Fruit fly (Drosophila melanogaster) whole organism, embryonic: ENCODE data around the gene dlp.

Experiments
- CG11456 ChIP-seq: fragments of 200-800 bp; sonication (Bioruptor generic); IDR thresholded peaks from 3 replicates; pipeline ENCODE4 v1.3.6; 2022; ENCODE audit warnings: missing biosample characterization, missing genetic modification characterization
- CG12104 ChIP-seq: fragments of 200-800 bp; sonication (Bioruptor generic); optimal IDR thresholded peaks from 3 replicates; lab custom pipeline; 2016; ENCODE audit warnings: missing biosample characterization, missing genetic modification characterization
- CG12155 ChIP-seq: fragments of 200-800 bp; sonication (Bioruptor generic); optimal IDR thresholded peaks from 3 replicates; lab custom pipeline; 2016; ENCODE audit warnings: missing biosample characterization, missing genetic modification characterization
- CG12236 ChIP-seq: fragments of 200-800 bp; sonication (Bioruptor generic); optimal IDR thresholded peaks from 2 replicates; lab custom pipeline; 2016; ENCODE audit warnings: missing biosample characterization, missing genetic modification characterization
- CG13123 ChIP-seq: fragments of 200-800 bp; sonication (Bioruptor generic); optimal IDR thresholded peaks from 2 replicates; lab custom pipeline; 2016; ENCODE audit warnings: missing biosample characterization, missing genetic modification characterization
- CG14667 ChIP-seq: fragments of 200-800 bp; sonication (Bioruptor generic); IDR thresholded peaks from 2 replicates; pipeline ENCODE4 v1.3.6; 2022; ENCODE audit warnings: missing biosample characterization, missing genetic modification characterization
- CG15269 ChIP-seq: fragments of 200-800 bp; sonication (Bioruptor generic); optimal IDR thresholded peaks from 2 replicates; lab custom pipeline; 2018; ENCODE audit warnings: missing biosample characterization, mild to moderate bottlenecking, missing genetic modification characterization, moderate library complexity
- CG1529 ChIP-seq: fragments of 200-800 bp; sonication (Bioruptor generic); optimal IDR thresholded peaks from 3 replicates; lab custom pipeline; 2018; ENCODE audit warnings: missing biosample characterization, missing genetic modification characterization
- CG17186 ChIP-seq: fragments of 200-800 bp; sonication (Bioruptor generic); optimal IDR thresholded peaks from 3 replicates; lab custom pipeline; 2017; ENCODE audit warnings: missing biosample characterization, missing genetic modification reagents, missing genetic modification characterization
- CG17328 ChIP-seq: fragments of 200-800 bp; sonication (Bioruptor generic); IDR thresholded peaks from 2 replicates; pipeline ENCODE4 v1.3.6; 2022; ENCODE audit warnings: missing biosample characterization, missing genetic modification characterization
- CG30020 ChIP-seq: fragments of 200-800 bp; optimal IDR thresholded peaks from 2 replicates; lab custom pipeline; 2019; ENCODE audit warnings: missing biosample characterization, mild to moderate bottlenecking, missing genetic modification characterization, moderate library complexity
- CG31365 ChIP-seq: fragments of 200-800 bp; sonication (Bioruptor generic); optimal IDR thresholded peaks from 2 replicates; lab custom pipeline; 2018; ENCODE audit warnings: missing biosample characterization, mild to moderate bottlenecking, missing genetic modification characterization
- CG31388 ChIP-seq: fragments of 200-800 bp; sonication (Bioruptor generic); optimal IDR thresholded peaks from 2 replicates; lab custom pipeline; 2016; ENCODE audit warnings: missing biosample characterization, missing genetic modification characterization
- CG34224 ChIP-seq: fragments of 200-800 bp; sonication (Bioruptor generic); IDR thresholded peaks from 3 replicates; pipeline ENCODE4 v1.3.6; 2022; ENCODE audit warnings: missing biosample characterization, missing genetic modification characterization; ENCODE audit not compliant: partially characterized antibody
- CG3995 ChIP-seq: fragments of 200-800 bp; sonication (Bioruptor generic); optimal IDR thresholded peaks from 3 replicates; lab custom pipeline; 2016; ENCODE audit warnings: missing biosample characterization, missing genetic modification characterization
- CG42726 ChIP-seq: fragments of 200-800 bp; sonication (Bioruptor generic); IDR thresholded peaks from 2 replicates; pipeline ENCODE4 v1.3.6; 2022; ENCODE audit warnings: missing biosample characterization, missing genetic modification characterization; ENCODE audit not compliant: partially characterized antibody
- CG4617 ChIP-seq: fragments of 200-800 bp; sonication (Bioruptor generic); optimal IDR thresholded peaks from 3 replicates; lab custom pipeline; 2016; ENCODE audit warnings: missing biosample characterization, missing genetic modification characterization, borderline replicate concordance
- CG4854 ChIP-seq: fragments of 200-800 bp; sonication (Bioruptor generic); optimal IDR thresholded peaks from 2 replicates; lab custom pipeline; 2016; ENCODE audit warnings: missing biosample characterization, missing genetic modification characterization, inconsistent platforms
- CG6272 ChIP-seq: fragments of 200-800 bp; sonication (Bioruptor generic); IDR thresholded peaks from 2 replicates; pipeline ENCODE4 v1.3.6; 2022; ENCODE audit warnings: missing biosample characterization, missing genetic modification characterization
- CG9609 ChIP-seq: fragments of 200-800 bp; sonication (Bioruptor generic); optimal IDR thresholded peaks from 3 replicates; lab custom pipeline; 2016; ENCODE audit warnings: missing biosample characterization, missing genetic modification characterization
- Dll ChIP-seq: fragments of 200-800 bp; sonication (Bioruptor generic); IDR thresholded peaks from 4 replicates; pipeline ENCODE4 v1.3.6; 2022; ENCODE audit warnings: missing biosample characterization, missing genetic modification characterization; ENCODE audit not compliant: partially characterized antibody
- Doc2 ChIP-seq: fragments of 200-800 bp; sonication (Bioruptor generic); IDR thresholded peaks from 2 replicates; pipeline ENCODE4 v1.3.6; 2022; ENCODE audit warnings: missing biosample characterization, missing genetic modification characterization
- Hr51 ChIP-seq, 2 experiments: fragments of 200-800 bp; sonication (Bioruptor generic); optimal IDR thresholded peaks; 2 replicates in 1 of 2; 3 replicates in 1 of 2; lab custom pipeline; 2016 to 2018; ENCODE audit warnings: missing biosample characterization in 2 of 2, missing genetic modification characterization in 2 of 2, mild to moderate bottlenecking in 1 of 2, moderate library complexity in 1 of 2
- Mad ChIP-seq: fragments of 200-800 bp; sonication (Bioruptor generic); optimal IDR thresholded peaks from 2 replicates; lab custom pipeline; 2016; ENCODE audit warnings: missing biosample characterization, missing genetic modification characterization
- Pdp1 ChIP-seq, 2 experiments: fragments of 200-800 bp; sonication (Bioruptor generic); optimal IDR thresholded peaks; 3 replicates each; lab custom pipeline; 2016; ENCODE audit warnings: missing biosample characterization in 2 of 2, missing genetic modification characterization in 2 of 2, mild to moderate bottlenecking in 1 of 2, moderate library complexity in 1 of 2
- Sin3A ChIP-seq: fragments of >200 bp; optimal IDR thresholded peaks from 2 replicates; lab custom pipeline; 2018
- Six4 ChIP-seq: fragments of 200-800 bp; sonication (Bioruptor generic); optimal IDR thresholded peaks from 2 replicates; lab custom pipeline; 2016; ENCODE audit warnings: missing biosample characterization, missing genetic modification characterization
- Stat92E ChIP-seq, 3 experiments: fragments of >200 bp in 2 of 3; fragments of 200-800 bp in 1 of 3; sonication (Bioruptor generic) in 1 of 3; optimal IDR thresholded peaks; 2 replicates each; lab custom pipeline; 2017 to 2019; ENCODE audit warnings: missing biosample characterization in 3 of 3, missing genetic modification characterization in 3 of 3, mild to moderate bottlenecking in 1 of 3, moderate library complexity in 1 of 3
- Taf1 ChIP-seq: fragments of 200-800 bp; sonication (Bioruptor generic); IDR thresholded peaks from 2 replicates; pipeline ENCODE4 v1.3.6; 2022; ENCODE audit warnings: missing biosample characterization, missing genetic modification characterization
- Trl ChIP-seq, 3 experiments: fragments of >200 bp in 2 of 3; fragments of 200-800 bp in 1 of 3; sonication (Bioruptor generic) in 1 of 3; optimal IDR thresholded peaks; 2 replicates in 1 of 3; 3 replicates in 2 of 3; lab custom pipeline; 2016 to 2017; ENCODE audit warnings: missing biosample characterization in 1 of 3, missing genetic modification characterization in 1 of 3
- ab ChIP-seq: fragments of 200-800 bp; sonication (Bioruptor generic); optimal IDR thresholded peaks from 2 replicates; lab custom pipeline; 2016; ENCODE audit warnings: missing biosample characterization, missing genetic modification characterization
- ase ChIP-seq: fragments of 200-800 bp; sonication (Bioruptor generic); IDR thresholded peaks from 3 replicates; pipeline ENCODE4 v1.3.6; 2022; ENCODE audit warnings: missing biosample characterization, missing genetic modification characterization
- bigmax ChIP-seq: fragments of 200-800 bp; sonication (Bioruptor generic); optimal IDR thresholded peaks from 2 replicates; lab custom pipeline; 2018; ENCODE audit warnings: missing biosample characterization, mild to moderate bottlenecking, missing genetic modification characterization
- cg ChIP-seq: fragments of 200-800 bp; sonication (Bioruptor generic); optimal IDR thresholded peaks from 3 replicates; lab custom pipeline; 2019; ENCODE audit warnings: missing biosample characterization, mild to moderate bottlenecking, missing genetic modification characterization, moderate library complexity
- crol ChIP-seq: fragments of 200-800 bp; sonication (Bioruptor generic); IDR thresholded peaks from 2 replicates; pipeline ENCODE4 v1.3.6; 2022; ENCODE audit warnings: missing biosample characterization, missing genetic modification characterization
- dimm ChIP-seq: fragments of 200-800 bp; sonication (Bioruptor generic); IDR thresholded peaks from 2 replicates; pipeline ENCODE4 v1.3.6; 2022; ENCODE audit warnings: missing biosample characterization, missing genetic modification characterization
- dysf ChIP-seq: fragments of 200-800 bp; sonication (Bioruptor generic); IDR thresholded peaks from 3 replicates; pipeline ENCODE4 v1.3.6; 2022; ENCODE audit warnings: missing biosample characterization, missing genetic modification characterization
- eve ChIP-seq, 2 experiments: fragments of >200 bp; optimal IDR thresholded peaks; 2 replicates each; lab custom pipeline; 2017; ENCODE audit warnings: missing biosample characterization in 2 of 2, missing genetic modification characterization in 2 of 2
- fd3F ChIP-seq: fragments of 200-800 bp; sonication (Bioruptor generic); optimal IDR thresholded peaks from 2 replicates; lab custom pipeline; 2018; ENCODE audit warnings: missing biosample characterization, mild to moderate bottlenecking, missing genetic modification characterization, moderate library complexity
- gce ChIP-seq: fragments of 200-800 bp; sonication (Bioruptor generic); IDR thresholded peaks from 3 replicates; pipeline ENCODE4 v1.3.6; 2022; ENCODE audit warnings: missing biosample characterization, missing genetic modification characterization
- gcm ChIP-seq: fragments of 200-800 bp; sonication (Bioruptor generic); optimal IDR thresholded peaks from 2 replicates; lab custom pipeline; 2019; ENCODE audit warnings: missing biosample characterization, mild to moderate bottlenecking, missing genetic modification characterization, moderate library complexity
- lola ChIP-seq, 3 experiments: fragments of >200 bp in 2 of 3; fragments of 200-800 bp in 1 of 3; sonication (Bioruptor generic) in 1 of 3; optimal IDR thresholded peaks; 2 replicates each; lab custom pipeline; 2017 to 2019; ENCODE audit warnings: missing biosample characterization in 3 of 3, missing genetic modification characterization in 3 of 3, mild to moderate bottlenecking in 1 of 3, moderate library complexity in 1 of 3
- row ChIP-seq: fragments of 200-800 bp; sonication (Bioruptor generic); IDR thresholded peaks from 3 replicates; pipeline ENCODE4 v1.3.6; 2022; ENCODE audit warnings: missing biosample characterization, missing genetic modification characterization
- sqz ChIP-seq: fragments of 200-800 bp; sonication (Bioruptor generic); optimal IDR thresholded peaks from 3 replicates; lab custom pipeline; 2018; ENCODE audit warnings: missing biosample characterization, mild to moderate bottlenecking, missing genetic modification characterization
- stc ChIP-seq: fragments of 200-800 bp; sonication (Bioruptor generic); IDR thresholded peaks from 2 replicates; pipeline ENCODE4 v1.3.6; 2022; ENCODE audit warnings: missing biosample characterization, missing genetic modification characterization
- stwl ChIP-seq: fragments of 200-800 bp; sonication (Bioruptor generic); optimal IDR thresholded peaks from 3 replicates; lab custom pipeline; 2018; ENCODE audit warnings: missing biosample characterization, mild to moderate bottlenecking, missing genetic modification characterization, moderate library complexity
- tin ChIP-seq: fragments of 200-800 bp; sonication (Bioruptor generic); optimal IDR thresholded peaks from 3 replicates; lab custom pipeline; 2016; ENCODE audit warnings: missing biosample characterization, missing genetic modification characterization
- tup ChIP-seq: fragments of 200-800 bp; sonication (Bioruptor generic); optimal IDR thresholded peaks from 2 replicates; lab custom pipeline; 2016; ENCODE audit warnings: missing biosample characterization, mild to moderate bottlenecking, missing genetic modification characterization, moderate library complexity
- usp ChIP-seq: fragments of >200 bp; optimal IDR thresholded peaks from 2 replicates; lab custom pipeline; 2017; ENCODE audit warnings: missing biosample characterization, missing genetic modification characterization
- vnd ChIP-seq: fragments of 200-800 bp; sonication (Bioruptor generic); IDR thresholded peaks from 3 replicates; pipeline ENCODE4 v1.3.6; 2022; ENCODE audit warnings: missing biosample characterization, missing genetic modification characterization; ENCODE audit not compliant: partially characterized antibody
- wdn ChIP-seq: fragments of 200-800 bp; sonication (Bioruptor generic); IDR thresholded peaks from 2 replicates; pipeline ENCODE4 v1.3.6; 2022; ENCODE audit warnings: missing biosample characterization, missing genetic modification characterization

Gene dlp

dm6 chr3L:14708053-14708452 lies 75.7 kb downstream of the dlp start (continued):
- TF ChIP-seq CG1529 (no peak), tin (GFP tag; lab: Kevin White, UChicago) (no peak), Six4 (no peak), CG30020 (no peak), Taf1 (GFP tag; lab: Robert Waterston, UW) (no peak), cg (no peak), eve (GFP tag; optimal IDR thresholded peaks at IDR 0.05; lab: Kevin White, UChicago) (no peak), CG13123 (GFP tag; lab: Kevin White, UChicago) (peak; percentile 56), CG31388 (no peak), Pdp1 (GFP tag; optimal IDR thresholded peaks at IDR 0.05; lab: Kevin White, UChicago) (peak in 1 of 2 experiments; percentile 20), Hr51 (GFP tag; optimal IDR thresholded peaks at IDR 0.05; lab: Kevin White, UChicago) (peak in 1 of 2 experiments; percentile 33), CG14667 (GFP tag; lab: Robert Waterston, UW) (no peak), dysf (GFP tag; lab: Robert Waterston, UW) (no peak; the same call in 2 of the 3 replicates), ab (GFP tag; lab: Kevin White, UChicago) (no peak), CG34224 (GFP tag; lab: Robert Waterston, UW) (no peak), CG3995 (GFP tag; lab: Kevin White, UChicago) (no peak), stwl (tag; lab: Kevin White, UChicago) (no peak), fd3F (peak; percentile 41), CG12104 (GFP tag; lab: Kevin White, UChicago) (no peak), CG11456 (GFP tag; lab: Robert Waterston, UW) (no peak), Stat92E (GFP tag; optimal IDR thresholded peaks at IDR 0.05; lab: Kevin White, UChicago) (no peak), CG17328 (GFP tag; lab: Robert Waterston, UW) (no peak), crol (GFP tag; lab: Robert Waterston, UW) (no peak), Dll (GFP tag; lab: Robert Waterston, UW) (no peak), CG4617 (GFP tag; lab: Kevin White, UChicago) (no peak), CG17186 (GFP tag; lab: Kevin White, UChicago) (no peak), Trl (optimal IDR thresholded peaks at IDR 0.05; lab: Kevin White, UChicago) (peak in 1 of 2 experiments; percentile 4), Trl (GFP tag; optimal IDR thresholded peaks at IDR 0.05; lab: Kevin White, UChicago) (peak; percentile 62), CG42726 (no peak), row (no peak), vnd (GFP tag; lab: Robert Waterston, UW) (no peak), CG31365 (no peak), CG6272 (GFP tag; lab: Robert Waterston, UW) (no peak), CG15269 (peak; percentile 35), usp (GFP tag; lab: Kevin White, UChicago) (no peak), tup (GFP tag; lab: Kevin White, UChicago) (no peak), CG9609 (GFP tag; lab: Kevin White, UChicago) (no peak), Mad (no peak), CG12155 (no peak), stc (GFP tag; lab: Robert Waterston, UW) (no peak), Sin3A (lab: Kevin White, UChicago) (no peak), dimm (no peak), gce (no peak), lola (GFP tag; optimal IDR thresholded peaks at IDR 0.05; lab: Kevin White, UChicago) (no peak), CG4854 (GFP tag; lab: Kevin White, UChicago) (peak; percentile 53), ase (GFP tag; lab: Robert Waterston, UW) (no peak), sqz (GFP tag; lab: Kevin White, UChicago) (no peak), Doc2 (no peak), gcm (GFP tag; lab: Kevin White, UChicago) (no peak), CG12236 (GFP tag; lab: Kevin White, UChicago) (peak; percentile 24), wdn (GFP tag; lab: Robert Waterston, UW) (peak; percentile 51; the same call in 1 of the 2 replicates), bigmax (GFP tag; lab: Kevin White, UChicago) (no peak)
